Fruit fly (Drosophila melanogaster) whole organism, embryonic: ENCODE results near the gene Csas.
A peak's percentile ranks its signal among the peaks of the same experiment; 100 is the strongest.

Source experiments
- CG10431 ChIP-seq: fragments of 200-800 bp; sonication (Bioruptor generic); optimal IDR thresholded peaks from 3 replicates; lab custom pipeline; 2018; ENCODE audit warnings: missing biosample characterization, mild to moderate bottlenecking, missing genetic modification characterization
- CG11085 ChIP-seq: fragments of 200-800 bp; sonication (Bioruptor generic); IDR thresholded peaks from 2 replicates; pipeline ENCODE4 v1.3.6; 2022; ENCODE audit warnings: missing biosample characterization, missing genetic modification characterization
- CG11504 ChIP-seq: fragments of 200-800 bp; sonication (Bioruptor generic); optimal IDR thresholded peaks from 3 replicates; lab custom pipeline; 2019; ENCODE audit warnings: missing biosample characterization, mild to moderate bottlenecking, missing genetic modification characterization, moderate library complexity
- CG11723 ChIP-seq: fragments of 200-800 bp; sonication (Bioruptor generic); optimal IDR thresholded peaks from 2 replicates; lab custom pipeline; 2017; ENCODE audit warnings: missing biosample characterization, mild to moderate bottlenecking, missing genetic modification characterization
- CG1233 ChIP-seq: fragments of 200-800 bp; sonication (Bioruptor generic); optimal IDR thresholded peaks from 4 replicates; lab custom pipeline; 2018; ENCODE audit warnings: missing biosample characterization, mild to moderate bottlenecking, missing genetic modification characterization
- CG12769 ChIP-seq: fragments of 200-800 bp; sonication (Bioruptor generic); optimal IDR thresholded peaks from 2 replicates; lab custom pipeline; 2019; ENCODE audit warnings: missing biosample characterization, mild to moderate bottlenecking, missing genetic modification characterization, moderate library complexity
- CG14014 ChIP-seq: fragments of 200-800 bp; sonication (Bioruptor generic); IDR thresholded peaks from 2 replicates; pipeline ENCODE4 v1.3.6; 2022; ENCODE audit warnings: missing biosample characterization, missing genetic modification characterization
- CG14050 ChIP-seq: fragments of 200-800 bp; sonication (Bioruptor generic); IDR thresholded peaks from 3 replicates; pipeline ENCODE4 v1.3.6; 2022; ENCODE audit warnings: missing biosample characterization, missing genetic modification characterization
- CG15011 ChIP-seq: fragments of 200-800 bp; sonication (Bioruptor generic); optimal IDR thresholded peaks from 3 replicates; lab custom pipeline; 2018; ENCODE audit warnings: missing biosample characterization, mild to moderate bottlenecking, missing genetic modification characterization
- CG1529 ChIP-seq: fragments of 200-800 bp; sonication (Bioruptor generic); optimal IDR thresholded peaks from 3 replicates; lab custom pipeline; 2018; ENCODE audit warnings: missing biosample characterization, missing genetic modification characterization
- CG16815 ChIP-seq: fragments of 200-800 bp; sonication (Bioruptor generic); optimal IDR thresholded peaks from 3 replicates; lab custom pipeline; 2017; ENCODE audit warnings: missing biosample characterization, mild to moderate bottlenecking, missing genetic modification characterization
- CG17186 ChIP-seq: fragments of 200-800 bp; sonication (Bioruptor generic); optimal IDR thresholded peaks from 3 replicates; lab custom pipeline; 2017; ENCODE audit warnings: missing biosample characterization, missing genetic modification reagents, missing genetic modification characterization
- CG18476 ChIP-seq: fragments of 200-800 bp; sonication (Bioruptor generic); optimal IDR thresholded peaks from 2 replicates; lab custom pipeline; 2016; ENCODE audit warnings: missing biosample characterization, mild to moderate bottlenecking, missing genetic modification characterization
- CG2712 ChIP-seq: fragments of 200-800 bp; optimal IDR thresholded peaks from 3 replicates; lab custom pipeline; 2019; ENCODE audit warnings: missing biosample characterization, mild to moderate bottlenecking, missing genetic modification characterization, moderate library complexity
- CG30403 ChIP-seq: fragments of 200-800 bp; sonication (Bioruptor generic); optimal IDR thresholded peaks from 3 replicates; lab custom pipeline; 2016; ENCODE audit warnings: missing biosample characterization, missing genetic modification characterization
- CG32767 ChIP-seq: fragments of 200-800 bp; sonication (Bioruptor generic); IDR thresholded peaks from 2 replicates; pipeline ENCODE4 v1.3.6; 2022; ENCODE audit warnings: missing biosample characterization, missing genetic modification characterization
- CG34376 ChIP-seq: fragments of 200-800 bp; sonication (Bioruptor generic); optimal IDR thresholded peaks from 2 replicates; lab custom pipeline; 2018; ENCODE audit warnings: missing biosample characterization, mild to moderate bottlenecking, missing genetic modification characterization
- CG34422 ChIP-seq: fragments of 200-800 bp; sonication (Bioruptor generic); IDR thresholded peaks from 3 replicates; pipeline ENCODE4 v1.3.6; 2022; ENCODE audit warnings: missing biosample characterization, missing genetic modification characterization
- CG4328 ChIP-seq: fragments of 200-800 bp; sonication (Bioruptor generic); optimal IDR thresholded peaks from 3 replicates; lab custom pipeline; 2017; ENCODE audit warnings: missing biosample characterization, missing genetic modification reagents, missing genetic modification characterization
- CG4360 ChIP-seq: fragments of 200-800 bp; sonication (Bioruptor generic); IDR thresholded peaks from 2 replicates; pipeline ENCODE4 v1.3.6; 2022; ENCODE audit warnings: missing biosample characterization, missing genetic modification characterization
- CG6272 ChIP-seq: fragments of 200-800 bp; sonication (Bioruptor generic); IDR thresholded peaks from 2 replicates; pipeline ENCODE4 v1.3.6; 2022; ENCODE audit warnings: missing biosample characterization, missing genetic modification characterization
- CG7556 ChIP-seq: fragments of 200-800 bp; sonication (Bioruptor generic); optimal IDR thresholded peaks from 2 replicates; lab custom pipeline; 2017; ENCODE audit warnings: missing biosample characterization, mild to moderate bottlenecking, missing genetic modification characterization
- CG7839 ChIP-seq: fragments of 200-800 bp; sonication (Bioruptor generic); optimal IDR thresholded peaks from 3 replicates; lab custom pipeline; 2018; ENCODE audit warnings: missing biosample characterization, mild to moderate bottlenecking, missing genetic modification characterization, moderate library complexity
- CG7963 ChIP-seq: fragments of 200-800 bp; sonication (Bioruptor generic); IDR thresholded peaks from 3 replicates; pipeline ENCODE4 v1.3.6; 2022; ENCODE audit warnings: missing biosample characterization, missing genetic modification characterization; ENCODE audit not compliant: partially characterized antibody
- CG9797 ChIP-seq: fragments of 200-800 bp; sonication (Bioruptor generic); optimal IDR thresholded peaks from 3 replicates; lab custom pipeline; 2018; ENCODE audit warnings: missing biosample characterization, mild to moderate bottlenecking, missing genetic modification characterization
- D19B ChIP-seq: fragments of 200-800 bp; sonication (Bioruptor generic); optimal IDR thresholded peaks from 2 replicates; lab custom pipeline; 2017; ENCODE audit warnings: missing biosample characterization, mild to moderate bottlenecking, missing genetic modification characterization
- Gug ChIP-seq: fragments of 200-800 bp; sonication (Bioruptor generic); IDR thresholded peaks from 4 replicates; pipeline ENCODE4 v1.3.6; 2022; ENCODE audit warnings: missing biosample characterization, missing genetic modification characterization
- HLH4C ChIP-seq: fragments of 200-800 bp; sonication (Bioruptor generic); IDR thresholded peaks from 3 replicates; pipeline ENCODE4 v1.3.6; 2022; ENCODE audit warnings: missing biosample characterization, missing genetic modification characterization; ENCODE audit not compliant: partially characterized antibody
- Nf-YB ChIP-seq: fragments of 200-800 bp; sonication (Bioruptor generic); optimal IDR thresholded peaks from 3 replicates; lab custom pipeline; 2019; ENCODE audit warnings: missing biosample characterization, mild to moderate bottlenecking, missing genetic modification characterization, moderate library complexity
- Rx ChIP-seq: fragments of 200-800 bp; sonication (Bioruptor generic); IDR thresholded peaks from 2 replicates; pipeline ENCODE4 v1.3.6; 2022; ENCODE audit warnings: missing biosample characterization, missing genetic modification characterization
- Sin3A ChIP-seq: fragments of >200 bp; optimal IDR thresholded peaks from 2 replicates; lab custom pipeline; 2018
- Xbp1 ChIP-seq: fragments of 200-800 bp; sonication (Bioruptor generic); optimal IDR thresholded peaks from 3 replicates; lab custom pipeline; 2016; ENCODE audit warnings: missing biosample characterization, mild to moderate bottlenecking, missing genetic modification characterization
- amos ChIP-seq: fragments of 200-800 bp; sonication (Bioruptor generic); IDR thresholded peaks from 2 replicates; pipeline ENCODE4 v1.3.6; 2022; ENCODE audit warnings: missing biosample characterization, missing genetic modification characterization; ENCODE audit not compliant: partially characterized antibody
- cato ChIP-seq: fragments of 200-800 bp; sonication (Bioruptor generic); optimal IDR thresholded peaks from 2 replicates; lab custom pipeline; 2016; ENCODE audit warnings: missing biosample characterization, missing genetic modification characterization, borderline replicate concordance
- dimm ChIP-seq: fragments of 200-800 bp; sonication (Bioruptor generic); IDR thresholded peaks from 2 replicates; pipeline ENCODE4 v1.3.6; 2022; ENCODE audit warnings: missing biosample characterization, missing genetic modification characterization
- gcm ChIP-seq: fragments of 200-800 bp; sonication (Bioruptor generic); optimal IDR thresholded peaks from 2 replicates; lab custom pipeline; 2019; ENCODE audit warnings: missing biosample characterization, mild to moderate bottlenecking, missing genetic modification characterization, moderate library complexity
- hb ChIP-seq: fragments of 200-800 bp; sonication (Bioruptor generic); IDR thresholded peaks from 3 replicates; pipeline ENCODE4 v1.3.6; 2022; ENCODE audit warnings: missing biosample characterization, missing genetic modification characterization; ENCODE audit not compliant: partially characterized antibody
- insv ChIP-seq, 2 experiments: fragments of 200-800 bp; sonication (Bioruptor generic); optimal IDR thresholded peaks; 3 replicates each; lab custom pipeline; 2016 to 2018; ENCODE audit warnings: missing biosample characterization in 2 of 2, missing genetic modification characterization in 2 of 2
- klu ChIP-seq: fragments of 200-800 bp; sonication (Bioruptor generic); IDR thresholded peaks from 2 replicates; pipeline ENCODE4 v1.3.6; 2022; ENCODE audit warnings: missing biosample characterization, missing genetic modification characterization
- seq ChIP-seq: fragments of 200-800 bp; sonication (Bioruptor generic); IDR thresholded peaks from 2 replicates; pipeline ENCODE4 v1.3.6; 2022; ENCODE audit warnings: missing biosample characterization, missing genetic modification characterization
- sna ChIP-seq: fragments of 200-800 bp; sonication (Bioruptor generic); IDR thresholded peaks from 2 replicates; pipeline ENCODE4 v1.3.6; 2022; ENCODE audit warnings: missing biosample characterization, missing genetic modification characterization; ENCODE audit not compliant: partially characterized antibody
- tll ChIP-seq, 2 experiments: fragments of 200-800 bp in 1 of 2; fragments of >200 bp in 1 of 2; sonication (Bioruptor generic) in 1 of 2; optimal IDR thresholded peaks; 2 replicates each; lab custom pipeline; 2017 to 2019; ENCODE audit warnings: missing biosample characterization in 2 of 2, missing genetic modification characterization in 2 of 2, mild to moderate bottlenecking in 1 of 2, moderate library complexity in 1 of 2
- toy ChIP-seq: fragments of 200-800 bp; sonication (Bioruptor generic); IDR thresholded peaks from 2 replicates; pipeline ENCODE4 v1.3.6; 2022; ENCODE audit warnings: missing biosample characterization, missing genetic modification characterization
- vnd ChIP-seq: fragments of 200-800 bp; sonication (Bioruptor generic); IDR thresholded peaks from 3 replicates; pipeline ENCODE4 v1.3.6; 2022; ENCODE audit warnings: missing biosample characterization, missing genetic modification characterization; ENCODE audit not compliant: partially characterized antibody
- wek ChIP-seq: fragments of 200-800 bp; sonication (Bioruptor generic); optimal IDR thresholded peaks from 3 replicates; lab custom pipeline; 2018; ENCODE audit warnings: missing biosample characterization, mild to moderate bottlenecking, missing genetic modification characterization, moderate library complexity
- z ChIP-seq: fragments of 200-800 bp; sonication (Bioruptor generic); IDR thresholded peaks from 3 replicates; pipeline ENCODE4 v1.3.6; 2022; ENCODE audit warnings: missing biosample characterization, missing genetic modification characterization
- zen ChIP-seq: fragments of 200-800 bp; sonication (Bioruptor generic); optimal IDR thresholded peaks from 3 replicates; lab custom pipeline; 2018; ENCODE audit warnings: missing biosample characterization, mild to moderate bottlenecking, missing genetic modification characterization, moderate library complexity
- zen2 ChIP-seq: fragments of 200-800 bp; sonication (Bioruptor generic); IDR thresholded peaks from 3 replicates; pipeline ENCODE4 v1.3.6; 2022; ENCODE audit warnings: missing biosample characterization, missing genetic modification characterization; ENCODE audit not compliant: partially characterized antibody

Csas gene

dm6 chr3L:20006269-20007265, 17.8 kb upstream of the Csas start (continued):
- TF ChIP-seq dimm (GFP tag; lab: Robert Waterston, UW) (no peak), CG7556 (GFP tag; lab: Kevin White, UChicago) (no peak), Gug (GFP tag; lab: Robert Waterston, UW) (no peak), amos (GFP tag; lab: Robert Waterston, UW) (peak; percentile 89), CG32767 (peak; percentile 63; the same call in 1 of the 2 replicates), z (GFP tag; lab: Robert Waterston, UW) (peak; percentile 53; the same call in 1 of the 3 replicates), CG4360 (GFP tag; lab: Robert Waterston, UW) (no peak), CG11085 (no peak), CG11504 (tag; lab: Kevin White, UChicago) (no peak), CG12769 (tag; lab: Kevin White, UChicago) (no peak), CG7839 (tag; lab: Kevin White, UChicago) (no peak), CG7963 (peak; percentile 100), toy (GFP tag; lab: Robert Waterston, UW) (no peak), wek (peak; percentile 35), CG14050 (GFP tag; lab: Robert Waterston, UW) (no peak), CG34422 (GFP tag; lab: Robert Waterston, UW) (peak; percentile 63; the same call in 1 of the 3 replicates), CG2712 (tag; lab: Kevin White, UChicago) (no peak), Sin3A (lab: Kevin White, UChicago) (no peak), CG9797 (GFP tag; lab: Kevin White, UChicago) (peak; percentile 4), CG17186 (peak; percentile 73), HLH4C (GFP tag; lab: Robert Waterston, UW) (peak; percentile 100), CG11723 (GFP tag; lab: Kevin White, UChicago) (peak; percentile 18), CG34376 (no peak), CG18476 (GFP tag; lab: Kevin White, UChicago) (no peak), CG30403 (GFP tag; lab: Kevin White, UChicago) (no peak), insv (GFP tag; optimal IDR thresholded peaks at IDR 0.05; lab: Kevin White, UChicago) (no peak), hb (peak; percentile 99), CG14014 (no peak), zen2 (GFP tag; lab: Robert Waterston, UW) (peak; percentile 97), Rx (GFP tag; lab: Robert Waterston, UW) (no peak), Xbp1 (GFP tag; lab: Kevin White, UChicago) (no peak), CG4328 (GFP tag; lab: Kevin White, UChicago) (peak; percentile 46), Nf-YB (GFP tag; lab: Kevin White, UChicago) (no peak), klu (GFP tag; lab: Robert Waterston, UW) (no peak), CG15011 (GFP tag; lab: Kevin White, UChicago) (no peak), CG6272 (GFP tag; lab: Robert Waterston, UW) (no peak), sna (GFP tag; lab: Robert Waterston, UW) (peak; percentile 92), D19B (GFP tag; lab: Kevin White, UChicago) (no peak), tll (GFP tag; optimal IDR thresholded peaks at IDR 0.05; lab: Kevin White, UChicago) (peak in 1 of 2 experiments; percentile 72), zen (peak; percentile 24), seq (GFP tag; lab: Robert Waterston, UW) (no peak), vnd (GFP tag; lab: Robert Waterston, UW) (peak; percentile 96), CG10431 (GFP tag; lab: Kevin White, UChicago) (peak; percentile 35), CG1233 (GFP tag; lab: Kevin White, UChicago) (no peak), cato (GFP tag; lab: Kevin White, UChicago) (no peak), CG16815 (GFP tag; lab: Kevin White, UChicago) (no peak), CG1529 (GFP tag; lab: Kevin White, UChicago) (peak; percentile 17), gcm (GFP tag; lab: Kevin White, UChicago) (no peak)
